Fruit fly (Drosophila melanogaster) whole organism, pupa: ENCODE data around the gene CG18598.

Source experiments
- CG10348 ChIP-seq: fragments of 200-800 bp; sonication (Bioruptor generic); IDR thresholded peaks from 2 replicates; pipeline ENCODE4 v1.3.6; 2022; ENCODE audit warnings: missing biosample characterization, missing genetic modification characterization
- CG12605 ChIP-seq: fragments of 200-800 bp; sonication (Bioruptor generic); IDR thresholded peaks from 2 replicates; pipeline ENCODE4 v1.3.6; 2022; ENCODE audit warnings: missing biosample characterization, missing genetic modification characterization
- CG13204 ChIP-seq: fragments of 200-800 bp; sonication (Bioruptor generic); optimal IDR thresholded peaks from 2 replicates; lab custom pipeline; 2018; ENCODE audit warnings: missing biosample characterization, mild to moderate bottlenecking, missing genetic modification characterization, moderate library complexity
- CG14655 ChIP-seq: fragments of 200-800 bp; sonication (Bioruptor generic); optimal IDR thresholded peaks from 3 replicates; lab custom pipeline; 2017; ENCODE audit warnings: mild to moderate bottlenecking, missing biosample characterization, missing genetic modification reagents, missing genetic modification characterization
- CG15710 ChIP-seq: fragments of 200-800 bp; sonication (Bioruptor generic); optimal IDR thresholded peaks from 2 replicates; lab custom pipeline; 2018; ENCODE audit warnings: missing biosample characterization, mild to moderate bottlenecking, missing genetic modification characterization, moderate library complexity
- CG17806 ChIP-seq: fragments of 200-800 bp; sonication (Bioruptor generic); optimal IDR thresholded peaks from 2 replicates; lab custom pipeline; 2018; ENCODE audit warnings: missing biosample characterization, mild to moderate bottlenecking, missing genetic modification characterization, moderate library complexity
- CG32121 ChIP-seq: fragments of 200-800 bp; sonication (Bioruptor generic); IDR thresholded peaks from 2 replicates; pipeline ENCODE4 v1.3.6; 2022; ENCODE audit warnings: missing biosample characterization, missing genetic modification characterization
- CG34367 ChIP-seq: fragments of 200-800 bp; sonication (Bioruptor generic); optimal IDR thresholded peaks from 2 replicates; lab custom pipeline; 2018; ENCODE audit warnings: missing biosample characterization, mild to moderate bottlenecking, missing genetic modification characterization
- CG4496 ChIP-seq: fragments of 200-800 bp; sonication (Bioruptor generic); IDR thresholded peaks from 3 replicates; pipeline ENCODE4 v1.3.6; 2022; ENCODE audit warnings: missing biosample characterization, missing genetic modification characterization
- CG8159 ChIP-seq: fragments of 200-800 bp; sonication (Bioruptor generic); optimal IDR thresholded peaks from 3 replicates; lab custom pipeline; 2018; ENCODE audit warnings: missing biosample characterization, mild to moderate bottlenecking, missing genetic modification characterization, moderate library complexity
- CG8301 ChIP-seq: fragments of 200-800 bp; sonication (Bioruptor generic); optimal IDR thresholded peaks from 2 replicates; lab custom pipeline; 2018; ENCODE audit warnings: missing biosample characterization, mild to moderate bottlenecking, missing genetic modification characterization
- CG9948 ChIP-seq: fragments of 200-800 bp; sonication (Bioruptor generic); optimal IDR thresholded peaks from 2 replicates; lab custom pipeline; 2018; ENCODE audit warnings: missing biosample characterization, mild to moderate bottlenecking, missing genetic modification characterization, moderate library complexity
- D1 ChIP-seq: fragments of 200-800 bp; sonication (Bioruptor generic); optimal IDR thresholded peaks from 2 replicates; lab custom pipeline; 2018; ENCODE audit warnings: missing biosample characterization, mild to moderate bottlenecking, missing genetic modification characterization, moderate library complexity
- EcR ChIP-seq: fragments of 200-800 bp; sonication (Bioruptor generic); optimal IDR thresholded peaks from 3 replicates; lab custom pipeline; 2019; ENCODE audit warnings: missing biosample characterization, missing genetic modification characterization, mild to moderate bottlenecking, moderate library complexity, missing genetic modification reagents
- Ets98B ChIP-seq: fragments of 200-800 bp; sonication (Bioruptor generic); IDR thresholded peaks from 2 replicates; pipeline ENCODE4 v1.3.6; 2022; ENCODE audit warnings: missing biosample characterization, missing genetic modification characterization
- Pif1A ChIP-seq: fragments of 200-800 bp; sonication (Bioruptor generic); optimal IDR thresholded peaks from 3 replicates; lab custom pipeline; 2016; ENCODE audit warnings: missing biosample characterization, missing genetic modification characterization
- Pif1B ChIP-seq: fragments of 200-800 bp; sonication (Bioruptor generic); optimal IDR thresholded peaks from 3 replicates; lab custom pipeline; 2016; ENCODE audit warnings: missing biosample characterization, missing genetic modification characterization
- Snoo ChIP-seq: fragments of 200-800 bp; sonication (Bioruptor generic); optimal IDR thresholded peaks from 3 replicates; lab custom pipeline; 2017; ENCODE audit warnings: missing biosample characterization, mild to moderate bottlenecking, missing genetic modification characterization, inconsistent platforms
- fd96Ca ChIP-seq: fragments of 200-800 bp; sonication (Bioruptor generic); IDR thresholded peaks from 3 replicates; pipeline ENCODE4 v1.3.6; 2022; ENCODE audit warnings: missing biosample characterization, missing genetic modification characterization
- gl ChIP-seq: fragments of 200-800 bp; sonication (Bioruptor generic); optimal IDR thresholded peaks from 2 replicates; lab custom pipeline; 2018; ENCODE audit warnings: missing biosample characterization, mild to moderate bottlenecking, missing genetic modification characterization
- rn ChIP-seq: fragments of 200-800 bp; sonication (Bioruptor generic); IDR thresholded peaks from 2 replicates; pipeline ENCODE4 v1.3.6; 2022; ENCODE audit warnings: missing biosample characterization, missing genetic modification characterization

Gene CG18598

dm6 chr3R:18274328-18275098, 23.6 kb downstream of the CG18598 start, which contains the start of the genes Vps39 and eIF1A:
Vps39 (minus strand) TSS chr3R:18274446.
eIF1A (plus strand) TSS chr3R:18274665.
- TF ChIP-seq CG14655 (GFP tag; lab: Kevin White, UChicago) (no peak), CG17806 (tag; lab: Kevin White, UChicago) (no peak), D1 (tag; lab: Kevin White, UChicago) (no peak), CG4496 (no peak), EcR (no peak), CG8159 (no peak), rn (GFP tag; lab: Robert Waterston, UW) (no peak), CG34367 (tag; lab: Kevin White, UChicago) (no peak)
- TF ChIP-seq, all 21 proteins: peak for 0

dm6 chr3R:18275113-18275782, 24.3 kb downstream of the CG18598 start:
- TF ChIP-seq fd96Ca (GFP tag; lab: Robert Waterston, UW) = no peak; the same call in 2 of the 3 replicates
- TF ChIP-seq CG14655 (GFP tag; lab: Kevin White, UChicago) = no peak
- TF ChIP-seq Ets98B (GFP tag; lab: Robert Waterston, UW) = peak; percentile 10; the same call in 1 of the 2 replicates
- peak; percentile 67 for TF ChIP-seq CG12605 (GFP tag; lab: Robert Waterston, UW)
- TF ChIP-seq CG8301 (tag; lab: Kevin White, UChicago) = no peak
- TF ChIP-seq Pif1A (GFP tag; lab: Kevin White, UChicago) = no peak
- peak; percentile 5 for TF ChIP-seq Pif1B (GFP tag; lab: Kevin White, UChicago)
- TF ChIP-seq CG32121 (GFP tag; lab: Robert Waterston, UW) = peak; percentile 75
- TF ChIP-seq Snoo = no peak
- no peak for TF ChIP-seq CG9948
- TF ChIP-seq CG13204 (GFP tag; lab: Kevin White, UChicago) = no peak
- no peak for TF ChIP-seq rn (GFP tag; lab: Robert Waterston, UW)
- TF ChIP-seq gl (tag; lab: Kevin White, UChicago) = no peak
- TF ChIP-seq CG17806 (tag; lab: Kevin White, UChicago) = peak; percentile 25
- TF ChIP-seq EcR = peak; percentile 94
- TF ChIP-seq CG15710 = peak; percentile 9
- peak; percentile 69 for TF ChIP-seq CG4496
- TF ChIP-seq CG34367 (tag; lab: Kevin White, UChicago) = peak; percentile 19

- no peak for TF ChIP-seq CG34367 (tag; lab: Kevin White, UChicago)
- no peak for TF ChIP-seq CG17806 (tag; lab: Kevin White, UChicago)
Measured at dm6 chr3R:18276688-18277087, 25.8 kb downstream of the CG18598 start.

dm6 chr3R:18277406-18277805, 26.5 kb downstream of the CG18598 start:
- TF ChIP-seq CG32121 (GFP tag; lab: Robert Waterston, UW) (0 out of 2 replicates have a peak, but pooled peaks have one; percentile 33), CG14655 (GFP tag; lab: Kevin White, UChicago) (no peak)

dm6 chr3R:18279494-18279893, 28.6 kb downstream of the CG18598 start, which contains the start of gene CG7142:
CG7142 (minus strand) TSS chr3R:18279522.
- TF ChIP-seq Pif1A (GFP tag; lab: Kevin White, UChicago) (no peak), CG14655 (GFP tag; lab: Kevin White, UChicago) (no peak)
- TF ChIP-seq, all 21 proteins: peak for 0

- peak; percentile 58 for TF ChIP-seq EcR
- no peak for TF ChIP-seq D1 (tag; lab: Kevin White, UChicago)
- TF ChIP-seq, all 21 proteins: peak for 1
Measured at dm6 chr3R:18280133-18280532, 29.2 kb downstream of the CG18598 start.

dm6 chr3R:18280866-18281473, 30.1 kb downstream of the CG18598 start:
- TF ChIP-seq CG13204 (GFP tag; lab: Kevin White, UChicago) (no peak), CG10348 (GFP tag; lab: Robert Waterston, UW) (no peak), CG8301 (tag; lab: Kevin White, UChicago) (no peak), CG32121 (GFP tag; lab: Robert Waterston, UW) (no peak), rn (GFP tag; lab: Robert Waterston, UW) (no peak), fd96Ca (GFP tag; lab: Robert Waterston, UW) (no peak), CG8159 (no peak), gl (tag; lab: Kevin White, UChicago) (no peak), CG4496 (no peak), Pif1A (GFP tag; lab: Kevin White, UChicago) (no peak), Pif1B (GFP tag; lab: Kevin White, UChicago) (no peak), Snoo (no peak), CG12605 (GFP tag; lab: Robert Waterston, UW) (no peak), CG9948 (no peak), CG34367 (tag; lab: Kevin White, UChicago) (no peak), EcR (no peak), D1 (tag; lab: Kevin White, UChicago) (no peak), CG17806 (tag; lab: Kevin White, UChicago) (no peak), CG15710 (no peak)
- TF ChIP-seq, all 21 proteins: peak for 0
